Worm (Caenorhabditis elegans) whole organism, young adult: ENCODE results near the gene B0228.9.

ENCODE experiments used
- C06A6.2 ChIP-seq: fragments of 200-800 bp; sonication (Bioruptor generic); conservative IDR thresholded peaks from 2 replicates; pipeline ENCODE4 v1.3.6; 2022; ENCODE audit warnings: missing genetic modification characterization, missing compliant biosample characterization
- K11D2.4 ChIP-seq: fragments of 200-800 bp; sonication (Bioruptor generic); IDR thresholded peaks from 2 replicates; pipeline ENCODE4 v1.3.6; 2022; ENCODE audit warnings: missing genetic modification reagents, missing genetic modification characterization, missing compliant biosample characterization
- Y53G8AR.9 ChIP-seq: fragments of 200-800 bp; sonication (Bioruptor generic); conservative IDR thresholded peaks from 2 replicates; pipeline ENCODE4 v1.3.6; 2022; ENCODE audit warnings: missing genetic modification reagents, missing genetic modification characterization, missing compliant biosample characterization
- Y56A3A.18 ChIP-seq: fragments of 200-800 bp; sonication (Bioruptor generic); IDR thresholded peaks from 2 replicates; pipeline ENCODE4 v1.3.6; 2022; ENCODE audit warnings: missing genetic modification reagents, missing genetic modification characterization, missing compliant biosample characterization
- ZK185.1 ChIP-seq: sonication (generic microtip); optimal IDR thresholded peaks from 2 replicates; lab custom pipeline; 2016; ENCODE audit warnings: mild to moderate bottlenecking, missing genetic modification characterization, missing compliant biosample characterization; ENCODE audit not compliant: poor library complexity, severe bottlenecking
- ama-1 ChIP-seq, 3 experiments: fragments of 150-350 bp in 1 of 3; sonication (generic microtip) in 2 of 3; optimal IDR thresholded peaks; 2 replicates each; lab custom pipeline; 2014 to 2018; ENCODE audit warnings: missing biosample characterization in 2 of 3, missing genetic modification characterization in 2 of 3, missing genetic modification reagents in 2 of 3
- aptf-3 ChIP-seq: fragments of 200-800 bp; sonication (Bioruptor generic); IDR thresholded peaks from 2 replicates; pipeline ENCODE4 v1.3.6; 2022; ENCODE audit warnings: missing genetic modification characterization, missing compliant biosample characterization
- attf-3 ChIP-seq: fragments of 200-800 bp; sonication (Bioruptor generic); conservative IDR thresholded peaks from 2 replicates; pipeline ENCODE4 v1.3.6; 2022; ENCODE audit warnings: missing genetic modification reagents, missing genetic modification characterization, missing compliant biosample characterization
- attf-6 ChIP-seq: fragments of 200-800 bp; sonication (Bioruptor generic); IDR thresholded peaks from 2 replicates; pipeline ENCODE4 v1.3.6; 2022; ENCODE audit warnings: missing genetic modification reagents, missing genetic modification characterization, missing compliant biosample characterization
- bed-1 ChIP-seq: fragments of 200-800 bp; sonication (Bioruptor generic); IDR thresholded peaks from 2 replicates; pipeline ENCODE4 v1.3.6; 2022; ENCODE audit warnings: missing genetic modification reagents, missing genetic modification characterization, missing compliant biosample characterization
- cebp-2 ChIP-seq: fragments of 200-800 bp; sonication (Bioruptor generic); IDR thresholded peaks from 2 replicates; pipeline ENCODE4 v1.3.6; 2022; ENCODE audit warnings: missing genetic modification characterization, missing compliant biosample characterization
- ceh-40 ChIP-seq: fragments of 200-800 bp; sonication (Bioruptor generic); IDR thresholded peaks from 2 replicates; pipeline ENCODE4 v1.3.6; 2022; ENCODE audit warnings: missing genetic modification characterization, missing compliant biosample characterization
- chd-7 ChIP-seq: sonication (generic microtip); optimal IDR thresholded peaks from 2 replicates; lab custom pipeline; 2016; ENCODE audit warnings: mild to moderate bottlenecking, missing genetic modification characterization, moderate library complexity, missing compliant biosample characterization
- die-1 ChIP-seq: sonication (generic microtip); optimal IDR thresholded peaks from 2 replicates; lab custom pipeline; 2016; ENCODE audit warnings: missing genotype, mild to moderate bottlenecking, missing genetic modification characterization, missing compliant biosample characterization
- ekl-4 ChIP-seq: fragments of 200-800 bp; sonication (Bioruptor generic); IDR thresholded peaks from 2 replicates; pipeline ENCODE4 v1.3.6; 2022; ENCODE audit warnings: missing genetic modification reagents, missing genetic modification characterization, missing compliant biosample characterization
- ets-4 ChIP-seq: fragments of 200-800 bp; sonication (Bioruptor generic); optimal IDR thresholded peaks from 2 replicates; lab custom pipeline; 2018; ENCODE audit warnings: mild to moderate bottlenecking, missing genetic modification characterization, missing compliant biosample characterization
- fkh-3 ChIP-seq: sonication (generic microtip); optimal IDR thresholded peaks from 2 replicates; lab custom pipeline; 2016; ENCODE audit warnings: mild to moderate bottlenecking, missing genetic modification characterization, missing compliant biosample characterization
- hmg-1.2 ChIP-seq: fragments of 200-800 bp; sonication (Bioruptor generic); IDR thresholded peaks from 2 replicates; pipeline ENCODE4 v1.3.6; 2022; ENCODE audit warnings: missing genetic modification reagents, missing genetic modification characterization, missing compliant biosample characterization
- hsf-1 ChIP-seq: fragments of 200-800 bp; sonication (Bioruptor generic); IDR thresholded peaks from 2 replicates; pipeline ENCODE4 v1.3.6; 2022; ENCODE audit warnings: missing genetic modification reagents, missing genetic modification characterization, missing compliant biosample characterization
- lag-1 ChIP-seq: fragments of 200-800 bp; sonication (Bioruptor generic); IDR thresholded peaks from 2 replicates; pipeline ENCODE4 v1.3.6; 2022; ENCODE audit warnings: missing genetic modification reagents, missing genetic modification characterization, missing compliant biosample characterization
- lin-26 ChIP-seq: fragments of 200-800 bp; sonication (Bioruptor generic); IDR thresholded peaks from 2 replicates; pipeline ENCODE4 v1.3.6; 2022; ENCODE audit warnings: missing genetic modification reagents, missing genetic modification characterization, missing compliant biosample characterization
- lin-35 ChIP-seq, 3 experiments: fragments of 150-350 bp in 2 of 3; sonication (generic microtip) in 1 of 3; optimal IDR thresholded peaks; 2 replicates each; lab custom pipeline; 2014 to 2018; ENCODE audit warnings: missing biosample characterization in 3 of 3, missing genetic modification characterization in 3 of 3, missing genetic modification reagents in 3 of 3
- madf-8 ChIP-seq: fragments of 200-800 bp; sonication (Bioruptor generic); conservative IDR thresholded peaks from 2 replicates; pipeline ENCODE4 v1.3.6; 2022; ENCODE audit warnings: missing genetic modification reagents, missing genetic modification characterization, missing compliant biosample characterization
- nfya-2 ChIP-seq: fragments of 200-800 bp; sonication (Bioruptor generic); IDR thresholded peaks from 2 replicates; pipeline ENCODE4 v1.3.6; 2022; ENCODE audit warnings: missing genetic modification reagents, missing genetic modification characterization, missing compliant biosample characterization
- nfyb-1 ChIP-seq: fragments of 200-800 bp; sonication (Bioruptor generic); IDR thresholded peaks from 2 replicates; pipeline ENCODE4 v1.3.6; 2022; ENCODE audit warnings: missing genetic modification reagents, missing genetic modification characterization, missing compliant biosample characterization
- repo-1 ChIP-seq: sonication (generic microtip); optimal IDR thresholded peaks from 2 replicates; lab custom pipeline; 2017; ENCODE audit warnings: mild to moderate bottlenecking, missing genetic modification characterization, missing compliant biosample characterization
- snpc-1.1 ChIP-seq: sonication (generic microtip); optimal IDR thresholded peaks from 2 replicates; lab custom pipeline; 2017; ENCODE audit warnings: missing genetic modification characterization, mild to moderate bottlenecking, missing compliant biosample characterization, antibody characterized with exemption, moderate library complexity, missing genotype, missing genetic modification reagents; ENCODE audit not compliant: insufficient read depth
- unc-62 ChIP-seq: fragments of 150-350 bp; optimal IDR thresholded peaks from 2 replicates; lab custom pipeline; 2014; ENCODE audit warnings: missing biosample characterization, missing genetic modification reagents, missing genetic modification characterization
- ztf-22 ChIP-seq: fragments of 200-800 bp; sonication (Bioruptor generic); optimal IDR thresholded peaks from 2 replicates; lab custom pipeline; 2018; ENCODE audit warnings: mild to moderate bottlenecking, missing genetic modification characterization, moderate library complexity, missing compliant biosample characterization
- ztf-6 ChIP-seq: fragments of 200-800 bp; sonication (Bioruptor generic); IDR thresholded peaks from 2 replicates; pipeline ENCODE4 v1.3.6; 2022; ENCODE audit warnings: missing genetic modification reagents, missing genetic modification characterization, missing compliant biosample characterization

The B0228.9 gene

ce11 chrII:7777320-7777978 lies 14.0 kb upstream of the B0228.9 start, which contains the start of gene mthf-1 (continued):
- no peak for TF ChIP-seq madf-8 (GFP tag; lab: Robert Waterston, UW)

ce11 chrII:7776715-7777114 lies 13.2 kb upstream of the B0228.9 start:
- no peak for TF ChIP-seq unc-62 (GFP tag; lab: Kevin White, UChicago)
- TF ChIP-seq ets-4: peak; percentile 14
- TF ChIP-seq K11D2.4 (GFP tag; lab: Robert Waterston, UW): 0 out of 2 replicates have a peak, but pooled peaks have one; percentile 16
- no peak for TF ChIP-seq nfya-2 (GFP tag; lab: Robert Waterston, UW)
- TF ChIP-seq bed-1 (GFP tag; lab: Robert Waterston, UW): no peak
- no peak for TF ChIP-seq die-1 (tag; lab: Kevin White, UChicago)
- TF ChIP-seq cebp-2 (GFP tag; lab: Robert Waterston, UW): 0 out of 2 replicates have a peak, but pooled peaks have one; percentile 26
- peak; percentile 25; the same call in 1 of the 2 replicates for TF ChIP-seq nfyb-1
- TF ChIP-seq, all 124 proteins: peak for 4

- TF ChIP-seq lag-1 (GFP tag; lab: Robert Waterston, UW) (no peak), hsf-1 (0 out of 2 replicates have a peak, but pooled peaks have one; percentile 9)
These were observed 12.8 kb upstream of the B0228.9 start for ce11 chrII:7776232-7776631.

ce11 chrII:7773427-7773993 lies 10.0 kb upstream of the B0228.9 start:
- TF ChIP-seq repo-1 (tag; lab: Kevin White, UChicago) (peak; percentile 57), hmg-1.2 (GFP tag; lab: Robert Waterston, UW) (no peak), ekl-4 (GFP tag; lab: Robert Waterston, UW) (no peak), ama-1 (optimal IDR thresholded peaks at IDR 0.05; lab: Kevin White, UChicago) (peak; percentile 68), ama-1 (GFP tag; optimal IDR thresholded peaks at IDR 0.05; lab: Kevin White, UChicago) (no peak), lin-35 (GFP tag; optimal IDR thresholded peaks at IDR 0.05; lab: Kevin White, UChicago) (peak in 1 of 3 experiments; percentile 16), Y53G8AR.9 (0 out of 2 replicates have a peak, but pooled peaks have one; percentile 27), fkh-3 (tag; lab: Kevin White, UChicago) (no peak), Y56A3A.18 (no peak), ZK185.1 (tag; lab: Kevin White, UChicago) (peak; percentile 31)
- TF ChIP-seq, all 124 proteins: peak for 5

ce11 chrII:7772411-7772810 lies 8.9 kb upstream of the B0228.9 start, which contains the start of gene C06A8.6:
TSS of gene C06A8.6 (plus strand) at chrII:7772499.
- no peak for TF ChIP-seq attf-3 (GFP tag; lab: Robert Waterston, UW)
- TF ChIP-seq ztf-22 (GFP tag; lab: Kevin White, UChicago): no peak
- TF ChIP-seq attf-6: no peak
- TF ChIP-seq ceh-40 (GFP tag; lab: Robert Waterston, UW): no peak
- no peak for TF ChIP-seq snpc-1.1 (tag; lab: Kevin White, UChicago)
- no peak for TF ChIP-seq fkh-3 (tag; lab: Kevin White, UChicago)
- TF ChIP-seq ztf-6 (GFP tag; lab: Robert Waterston, UW): no peak
- TF ChIP-seq C06A6.2: no peak
- no peak for TF ChIP-seq lin-26 (GFP tag; lab: Robert Waterston, UW)
- no peak for TF ChIP-seq aptf-3 (GFP tag; lab: Robert Waterston, UW)
- no peak for TF ChIP-seq chd-7 (tag; lab: Kevin White, UChicago)
